Worm (Caenorhabditis elegans) whole organism, L4 larva: ENCODE measurements around the gene gid-2.

Experiments
- Y105C5A.15 ChIP-seq: fragments of 200-800 bp; sonication (Bioruptor generic); IDR thresholded peaks from 2 replicates; pipeline ENCODE4 v1.3.6; 2022; ENCODE audit warnings: missing genetic modification characterization, missing compliant biosample characterization
- aha-1 ChIP-seq: fragments of 150-350 bp; peaks from one replicate; lab custom pipeline; 2014; ENCODE audit warnings: missing biosample characterization, missing genetic modification characterization
- attf-4 ChIP-seq: sonication (generic microtip); optimal IDR thresholded peaks from 3 replicates; lab custom pipeline; 2017; ENCODE audit warnings: missing biosample characterization, missing genetic modification characterization
- ceh-28 ChIP-seq: fragments of 150-350 bp; optimal IDR thresholded peaks from 2 replicates; lab custom pipeline; 2014; ENCODE audit warnings: missing biosample characterization, missing genetic modification reagents, missing genetic modification characterization
- ceh-44 ChIP-seq: fragments of 200-800 bp; sonication (Bioruptor generic); IDR thresholded peaks from 2 replicates; pipeline ENCODE4 v1.3.6; 2022; ENCODE audit warnings: missing genetic modification reagents, missing genetic modification characterization, missing compliant biosample characterization
- ceh-62 ChIP-seq: sonication (generic microtip); optimal IDR thresholded peaks from 2 replicates; lab custom pipeline; 2017; ENCODE audit warnings: missing biosample characterization, missing genetic modification characterization
- ctbp-1 ChIP-seq: fragments of 200-800 bp; sonication (Bioruptor generic); IDR thresholded peaks from 2 replicates; pipeline ENCODE4 v1.3.6; 2022; ENCODE audit warnings: missing genetic modification reagents, missing genetic modification characterization, missing compliant biosample characterization
- daf-16 ChIP-seq, 3 experiments: sonication (generic microtip); optimal IDR thresholded peaks; 2 replicates each; lab custom pipeline; 2016 to 2017; ENCODE audit warnings: missing genetic modification characterization in 3 of 3, missing genetic modification reagents in 3 of 3, mild to moderate bottlenecking in 2 of 3, missing compliant biosample characterization in 2 of 3, missing biosample characterization in 1 of 3, moderate library complexity in 1 of 3
- daf-19 ChIP-seq: fragments of 200-800 bp; sonication (Bioruptor generic); conservative IDR thresholded peaks from 2 replicates; pipeline ENCODE4 v1.3.6; 2022; ENCODE audit warnings: missing genetic modification characterization, missing compliant biosample characterization
- dmd-8 ChIP-seq: fragments of 200-800 bp; sonication (Bioruptor generic); IDR thresholded peaks from 2 replicates; pipeline ENCODE4 v1.3.6; 2022; ENCODE audit warnings: missing genetic modification characterization, missing compliant biosample characterization
- duxl-1 ChIP-seq: sonication (generic microtip); optimal IDR thresholded peaks from 2 replicates; lab custom pipeline; 2016; ENCODE audit warnings: mild to moderate bottlenecking, missing genetic modification characterization, moderate library complexity, missing compliant biosample characterization; ENCODE audit not compliant: poor library complexity
- dve-1 ChIP-seq: sonication (generic microtip); optimal IDR thresholded peaks from 2 replicates; lab custom pipeline; 2017; ENCODE audit warnings: antibody characterized with exemption, mild to moderate bottlenecking, missing genetic modification characterization, missing compliant biosample characterization; ENCODE audit not compliant: insufficient read depth
- egl-43 ChIP-seq: fragments of 200-800 bp; sonication (Bioruptor generic); IDR thresholded peaks from 2 replicates; pipeline ENCODE4 v1.3.6; 2022; ENCODE audit warnings: missing genetic modification reagents, missing genetic modification characterization, missing compliant biosample characterization
- gei-8 ChIP-seq: fragments of 200-800 bp; sonication (Bioruptor generic); optimal IDR thresholded peaks from 2 replicates; lab custom pipeline; 2018; ENCODE audit warnings: mild to moderate bottlenecking, missing genetic modification characterization, missing compliant biosample characterization
- hlh-30 ChIP-seq: sonication (generic microtip); optimal IDR thresholded peaks from 2 replicates; lab custom pipeline; 2017; ENCODE audit warnings: antibody characterized with exemption, mild to moderate bottlenecking, missing genetic modification characterization, missing compliant biosample characterization; ENCODE audit not compliant: insufficient read depth
- lin-1 ChIP-seq: fragments of 200-800 bp; sonication (Bioruptor generic); IDR thresholded peaks from 2 replicates; pipeline ENCODE4 v1.3.6; 2022; ENCODE audit warnings: missing genetic modification reagents, missing genetic modification characterization, missing compliant biosample characterization
- lin-13 ChIP-seq: fragments of 150-350 bp; optimal IDR thresholded peaks from 2 replicates; lab custom pipeline; 2014; ENCODE audit warnings: missing biosample characterization, missing genetic modification reagents, missing genetic modification characterization
- lin-15B ChIP-seq: fragments of 150-350 bp; sonication (generic microtip); optimal IDR thresholded peaks from 3 replicates; lab custom pipeline; 2014; ENCODE audit warnings: missing biosample characterization, missing genetic modification characterization
- lin-29 ChIP-seq: fragments of 200-800 bp; sonication (Bioruptor generic); IDR thresholded peaks from 2 replicates; pipeline ENCODE4 v1.3.6; 2022; ENCODE audit warnings: missing genetic modification reagents, missing genetic modification characterization, missing compliant biosample characterization
- lin-38 ChIP-seq: fragments of 200-800 bp; sonication (Bioruptor generic); IDR thresholded peaks from 2 replicates; pipeline ENCODE4 v1.3.6; 2022; ENCODE audit warnings: missing genetic modification reagents, missing genetic modification characterization, missing compliant biosample characterization
- mxl-3 ChIP-seq: fragments of 200-800 bp; sonication (Bioruptor generic); optimal IDR thresholded peaks from 2 replicates; lab custom pipeline; 2018; ENCODE audit warnings: mild to moderate bottlenecking, missing genetic modification characterization, missing compliant biosample characterization
- nhr-111 ChIP-seq: fragments of 200-800 bp; sonication (Bioruptor generic); optimal IDR thresholded peaks from 2 replicates; lab custom pipeline; 2018; ENCODE audit warnings: mild to moderate bottlenecking, missing genetic modification characterization, missing compliant biosample characterization
- nhr-48 ChIP-seq: sonication (generic microtip); optimal IDR thresholded peaks from 2 replicates; lab custom pipeline; 2016; ENCODE audit warnings: mild to moderate bottlenecking, missing genetic modification characterization, missing compliant biosample characterization
- nhr-6 ChIP-seq: fragments of 150-350 bp; optimal IDR thresholded peaks from 2 replicates; lab custom pipeline; 2014; ENCODE audit warnings: missing biosample characterization, missing genetic modification characterization
- rbr-2 ChIP-seq: sonication (generic microtip); optimal IDR thresholded peaks from 2 replicates; lab custom pipeline; 2016; ENCODE audit warnings: missing genotype, missing genetic modification characterization, missing compliant biosample characterization
- set-16 ChIP-seq: fragments of 200-800 bp; sonication (Bioruptor generic); IDR thresholded peaks from 2 replicates; pipeline ENCODE4 v1.3.6; 2022; ENCODE audit warnings: missing genetic modification reagents, missing genetic modification characterization, missing compliant biosample characterization
- skn-1 ChIP-seq: fragments of 150-350 bp; optimal IDR thresholded peaks from 2 replicates; lab custom pipeline; 2014; ENCODE audit warnings: missing biosample characterization, missing genetic modification characterization
- unc-130 ChIP-seq: sonication (generic microtip); optimal IDR thresholded peaks from 2 replicates; lab custom pipeline; 2016; ENCODE audit warnings: missing genetic modification reagents, missing genetic modification characterization, missing compliant biosample characterization
- unc-62 ChIP-seq, 3 experiments: fragments of 150-350 bp in 1 of 3; sonication (generic microtip); optimal IDR thresholded peaks in 2 of 3; peaks in 1 of 3; 1 replicate in 1 of 3; 2 replicates in 2 of 3; lab custom pipeline; 2014 to 2017; ENCODE audit warnings: missing biosample characterization in 3 of 3, missing genetic modification characterization in 3 of 3, missing genetic modification reagents in 3 of 3, missing genotype in 1 of 3
- zag-1 ChIP-seq: fragments of 150-350 bp; optimal IDR thresholded peaks from 2 replicates; lab custom pipeline; 2014; ENCODE audit warnings: missing biosample characterization, missing genetic modification characterization
- zfp-2 ChIP-seq: sonication (generic microtip); optimal IDR thresholded peaks from 2 replicates; lab custom pipeline; 2016; ENCODE audit warnings: mild to moderate bottlenecking, missing genetic modification characterization, missing compliant biosample characterization
- zip-2 ChIP-seq: fragments of 150-350 bp; optimal IDR thresholded peaks from 2 replicates; lab custom pipeline; 2014; ENCODE audit warnings: missing biosample characterization, missing genetic modification characterization
- ztf-11 ChIP-seq: fragments of 150-350 bp; optimal IDR thresholded peaks from 2 replicates; lab custom pipeline; 2014; ENCODE audit warnings: missing biosample characterization, missing genetic modification characterization

The gid-2 gene

ce11 chrX:2478823-2479222 is 40.1 kb upstream of the gid-2 start, which contains the start of gene K02E10.5:
K02E10.5 (minus strand) TSS chrX:2478923.
- TF ChIP-seq ceh-28 (tag; lab: Kevin White, UChicago) (no peak), lin-13 (GFP tag; lab: Kevin White, UChicago) (no peak), daf-19 (no peak), nhr-48 (tag; lab: Kevin White, UChicago) (no peak), gei-8 (no peak), daf-16 (GFP tag; optimal IDR thresholded peaks at IDR 0.05; lab: Kevin White, UChicago) (no peak), daf-16 (tag; optimal IDR thresholded peaks at IDR 0.05; lab: Kevin White, UChicago) (no peak), ztf-11 (no peak), hlh-30 (tag; lab: Kevin White, UChicago) (no peak), zip-2 (no peak), Y105C5A.15 (GFP tag; lab: Robert Waterston, UW) (no peak), lin-29 (no peak)

ce11 chrX:2475873-2476272 is 37.1 kb upstream of the gid-2 start, which contains the start of gene R04B3.3:
R04B3.3 (minus strand) TSS chrX:2475973.
- TF ChIP-seq attf-4 (tag; lab: Kevin White, UChicago) (no peak), set-16 (no peak), nhr-6 (no peak), dve-1 (no peak), ceh-44 (no peak), rbr-2 (no peak)

ce11 chrX:2473618-2474017 is 34.9 kb upstream of the gid-2 start, which contains the start of gene R04B3.2:
R04B3.2 (minus strand) TSS chrX:2473718.
- TF ChIP-seq skn-1 (tag; lab: Kevin White, UChicago): no peak
- peak in 1 of 2 experiments; percentile 6 for TF ChIP-seq unc-62 (GFP tag; optimal IDR thresholded peaks at IDR 0.05 in 1 of 2; lab: Kevin White, UChicago)
- TF ChIP-seq unc-62 (tag; optimal IDR thresholded peaks at IDR 0.05; lab: Kevin White, UChicago): no peak

ce11 chrX:2471303-2471702 is 32.5 kb upstream of the gid-2 start, which contains the start of gene R04B3.1:
R04B3.1 (minus strand) TSS chrX:2471403.
- TF ChIP-seq lin-1: no peak
- no peak for TF ChIP-seq nhr-48 (tag; lab: Kevin White, UChicago)
- no peak for TF ChIP-seq ceh-62
- TF ChIP-seq mxl-3: no peak
- TF ChIP-seq unc-62 (GFP tag; optimal IDR thresholded peaks at IDR 0.05 in 1 of 2; lab: Kevin White, UChicago): no peak
- no peak for TF ChIP-seq unc-62 (tag; optimal IDR thresholded peaks at IDR 0.05; lab: Kevin White, UChicago)
- TF ChIP-seq lin-13 (GFP tag; lab: Kevin White, UChicago): no peak
- TF ChIP-seq unc-130 (GFP tag; lab: Kevin White, UChicago): no peak
- no peak for TF ChIP-seq dmd-8 (GFP tag; lab: Robert Waterston, UW)
- no peak for TF ChIP-seq zag-1 (tag; lab: Kevin White, UChicago)
- no peak for TF ChIP-seq duxl-1 (tag; lab: Kevin White, UChicago)
- TF ChIP-seq lin-15B (tag; lab: Kevin White, UChicago): no peak
- no peak for TF ChIP-seq aha-1
- TF ChIP-seq lin-38 (GFP tag; lab: Robert Waterston, UW): no peak
- no peak for TF ChIP-seq zfp-2 (tag; lab: Kevin White, UChicago)

- 0 out of 2 replicates have a peak, but pooled peaks have one; percentile 29 for TF ChIP-seq ctbp-1
- no peak for TF ChIP-seq egl-43 (GFP tag; lab: Robert Waterston, UW)
- no peak for TF ChIP-seq nhr-111 (GFP tag; lab: Kevin White, UChicago)
Observed at ce11 chrX:2464064-2464463, 25.3 kb upstream of the gid-2 start.
